Fruit fly (Drosophila melanogaster): Measurements from ENCODE around the gene hoe1.

Gene hoe1

dm6 chr2L:4861503-4861902 lies 70.7 kb downstream of the hoe1 start (continued):
- TF ChIP-seq HLH3B (GFP tag; IDR thresholded peaks at IDR 0.05) (0 out of 2 replicates have a peak, but pooled peaks have one; percentile 44), CG8281 (tag; optimal IDR thresholded peaks at IDR 0.05) (no peak), CoRest (tag; optimal IDR thresholded peaks at IDR 0.05) (peak; percentile 5), Ets65A (GFP tag) (peak; percentile 51), CG11695 (GFP tag; IDR thresholded peaks at IDR 0.05) (0 out of 3 replicates have a peak, but pooled peaks have one; percentile 27), p53 (GFP tag; optimal IDR thresholded peaks at IDR 0.05) (no peak), stc (GFP tag; IDR thresholded peaks at IDR 0.05) (0 out of 2 replicates have a peak, but pooled peaks have one; percentile 27), CG7839 (tag; optimal IDR thresholded peaks at IDR 0.05) (peak; percentile 36), Fer1 (GFP tag; optimal IDR thresholded peaks at IDR 0.05) (peak; percentile 64), row (GFP tag; IDR thresholded peaks at IDR 0.05) (peak; percentile 65), ci (GFP tag; IDR thresholded peaks at IDR 0.05) (0 out of 3 replicates have a peak, but pooled peaks have one; percentile 46), CG14667 (GFP tag; IDR thresholded peaks at IDR 0.05) (peak; percentile 54), Taf1 (GFP tag; IDR thresholded peaks at IDR 0.05) (0 out of 2 replicates have a peak, but pooled peaks have one; percentile 15), esg (GFP tag; conservative IDR thresholded peaks at IDR 0.05) (peak; percentile 61), MBD-R2 (GFP tag; IDR thresholded peaks at IDR 0.05) (peak; percentile 33; the same call in 1 of the 2 replicates), tap (tag; optimal IDR thresholded peaks at IDR 0.05) (peak; percentile 30), Optix (GFP tag; IDR thresholded peaks at IDR 0.05) (peak; percentile 31; the same call in 1 of the 3 replicates), dysf (GFP tag; IDR thresholded peaks at IDR 0.05) (peak; percentile 46; the same call in 1 of the 3 replicates), tin (GFP tag; optimal IDR thresholded peaks at IDR 0.05) (no peak), CG1602 (GFP tag; optimal IDR thresholded peaks at IDR 0.05) (no peak), fd96Cb (tag; optimal IDR thresholded peaks at IDR 0.05) (peak; percentile 38), CG8290 (GFP tag; optimal IDR thresholded peaks at IDR 0.05) (no peak), CG8290 (tag; optimal IDR thresholded peaks at IDR 0.05) (no peak), CG2116 (GFP tag; optimal IDR thresholded peaks at IDR 0.05) (no peak), lmd (GFP tag; IDR thresholded peaks at IDR 0.05) (peak; percentile 23; the same call in 1 of the 2 replicates), CG6683 (GFP tag; optimal IDR thresholded peaks at IDR 0.05) (no peak), CG18599 (GFP tag; optimal IDR thresholded peaks at IDR 0.05) (peak; percentile 78), CG32772 (GFP tag; IDR thresholded peaks at IDR 0.05) (0 out of 2 replicates have a peak, but pooled peaks have one; percentile 25), HmgZ (tag; optimal IDR thresholded peaks at IDR 0.05) (no peak), CG4282 (GFP tag; optimal IDR thresholded peaks at IDR 0.05) (no peak), CG14441 (GFP tag; IDR thresholded peaks at IDR 0.05) (peak; percentile 79), CG9215 (GFP tag; IDR thresholded peaks at IDR 0.05) (no peak), Poxn (GFP tag; IDR thresholded peaks at IDR 0.05) (no peak), dimm (GFP tag; IDR thresholded peaks at IDR 0.05) (no peak), CG9932 (GFP tag; IDR thresholded peaks at IDR 0.05) (peak; percentile 55), pan (optimal IDR thresholded peaks at IDR 0.05) (no peak), pan (GFP tag; optimal IDR thresholded peaks at IDR 0.05 in 1 of 2, IDR thresholded peaks at IDR 0.05 in 1 of 2) (peak in 1 of 2 experiments; percentile 63), slbo (GFP tag; IDR thresholded peaks at IDR 0.05) (peak; percentile 65), CG6175 (GFP tag; IDR thresholded peaks at IDR 0.05) (0 out of 3 replicates have a peak, but pooled peaks have one; percentile 37), CG10274 (GFP tag; optimal IDR thresholded peaks at IDR 0.05) (no peak), CG11093 (GFP tag; IDR thresholded peaks at IDR 0.05) (peak; percentile 36; the same call in 1 of the 3 replicates), ranshi (GFP tag; IDR thresholded peaks at IDR 0.05) (peak; percentile 17; the same call in 1 of the 2 replicates), CG42726 (GFP tag; IDR thresholded peaks at IDR 0.05; ENCODE audit: partially characterized antibody) (no peak), lab (GFP tag; optimal IDR thresholded peaks at IDR 0.05) (peak; percentile 76), Meics (GFP tag; optimal IDR thresholded peaks at IDR 0.05) (peak; percentile 49), CG6272 (GFP tag; IDR thresholded peaks at IDR 0.05) (peak; percentile 50; the same call in 1 of the 2 replicates), toy (GFP tag; IDR thresholded peaks at IDR 0.05) (peak; percentile 42; the same call in 1 of the 2 replicates), Elba2 (GFP tag; optimal IDR thresholded peaks at IDR 0.05) (no peak), CG18262 (tag; optimal IDR thresholded peaks at IDR 0.05) (peak; percentile 27), CG3281 (GFP tag; optimal IDR thresholded peaks at IDR 0.05) (peak; percentile 52), Abd-B (GFP tag; optimal IDR thresholded peaks at IDR 0.05) (peak; percentile 6), Oli (tag; optimal IDR thresholded peaks at IDR 0.05) (peak; percentile 6)

All from whole organism, embryonic.